Worm (Caenorhabditis elegans): Measurements from ENCODE around the gene cest-2.1.

Gene cest-2.1

DNA sequence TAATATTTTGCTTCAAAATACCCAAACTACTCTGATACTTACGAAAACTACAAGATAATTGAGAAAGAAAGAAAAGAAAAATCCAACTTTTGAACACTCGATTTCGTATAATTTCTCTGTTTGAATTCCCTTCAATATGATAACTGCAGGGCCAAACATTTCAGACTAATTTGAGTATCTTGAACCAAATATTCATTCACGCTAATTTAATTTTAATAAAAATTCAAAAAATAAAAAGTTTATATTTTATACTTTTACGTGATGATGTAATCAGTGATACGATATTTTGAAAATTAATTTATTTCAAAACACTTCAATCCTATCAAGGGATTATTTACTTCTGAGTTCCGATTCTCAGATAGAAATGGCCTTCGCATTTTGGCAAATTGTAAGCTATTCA is 8.7 kb upstream of the cest-2.1 start, which contains the start of gene ZC376.8:
TSS of gene ZC376.8 (plus strand) at position 301 of the 400 bp plus-strand sequence.
- TF ChIP-seq skn-1 (tag; optimal IDR thresholded peaks at IDR 0.05) (no peak), lin-38 (GFP tag; IDR thresholded peaks at IDR 0.05) (no peak), arid-1 (GFP tag; conservative IDR thresholded peaks at IDR 0.05) (no peak), aha-1 (tag) (peak; percentile 24)

DNA sequence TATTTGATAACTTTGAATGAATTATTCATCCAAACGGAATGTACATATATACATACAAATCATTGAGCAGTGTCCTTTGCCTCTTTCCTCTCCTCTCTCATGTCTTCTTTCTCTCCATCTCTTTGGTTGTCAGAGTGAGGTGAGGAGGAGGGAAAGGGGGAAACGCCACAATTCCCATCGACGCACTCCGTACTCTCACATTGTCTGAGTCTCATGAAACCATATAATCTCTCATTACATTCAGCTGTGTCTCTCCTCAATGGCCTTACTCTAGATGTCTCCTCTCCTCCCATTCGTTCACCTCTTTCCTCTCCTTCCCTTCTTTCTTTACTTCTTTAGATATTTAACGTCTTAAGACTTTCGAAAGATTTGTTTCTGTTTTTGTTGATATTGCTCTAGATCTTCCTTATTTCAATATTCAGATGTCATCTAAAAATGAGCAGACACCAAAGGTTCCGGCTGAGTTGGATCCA is 6.4 kb upstream of the cest-2.1 start, which contains the start of gene ceh-74:
TSS of gene ceh-74 (plus strand) at position 423 of the 473 bp plus-strand sequence.
- TF ChIP-seq aha-1 (tag) (peak; percentile 93), hmg-1.1 (GFP tag; IDR thresholded peaks at IDR 0.05) (peak; percentile 57), dpl-1 (GFP tag; optimal IDR thresholded peaks at IDR 0.05) (peak; percentile 10), hlh-11 (tag; optimal IDR thresholded peaks at IDR 0.05) (peak; percentile 9), lin-38 (GFP tag; IDR thresholded peaks at IDR 0.05) (no peak), lin-29 (GFP tag; IDR thresholded peaks at IDR 0.05) (no peak), pha-4 (GFP tag; IDR thresholded peaks at IDR 0.05) (no peak), pha-4 (tag; optimal IDR thresholded peaks at IDR 0.05) (no peak)

DNA sequence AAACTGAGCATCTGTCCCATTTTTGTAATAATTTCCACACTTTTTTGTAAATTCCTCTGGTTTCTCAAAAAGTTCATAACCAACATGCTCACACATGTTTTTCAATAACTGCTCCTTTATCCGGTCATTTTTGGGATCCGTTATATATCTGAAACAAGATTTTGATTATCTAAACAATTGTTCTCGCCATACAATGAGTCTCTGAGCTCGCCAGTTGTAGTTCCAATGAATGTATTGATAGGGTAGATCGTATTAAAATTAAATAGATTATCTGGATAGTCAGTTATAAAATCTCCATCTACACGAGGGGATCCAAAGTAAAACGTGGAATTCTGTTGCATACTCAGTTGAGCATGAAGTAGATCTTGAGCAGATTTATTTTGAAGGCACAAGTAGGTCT is 5.3 kb upstream of the cest-2.1 start:
- no peak for TF ChIP-seq unc-130 (GFP tag; optimal IDR thresholded peaks at IDR 0.05)
- TF ChIP-seq unc-62 (GFP tag; optimal IDR thresholded peaks at IDR 0.05 in 1 of 2), result peak in 1 of 2 experiments; percentile 92
- TF ChIP-seq unc-62 (tag; optimal IDR thresholded peaks at IDR 0.05), result no peak

DNA sequence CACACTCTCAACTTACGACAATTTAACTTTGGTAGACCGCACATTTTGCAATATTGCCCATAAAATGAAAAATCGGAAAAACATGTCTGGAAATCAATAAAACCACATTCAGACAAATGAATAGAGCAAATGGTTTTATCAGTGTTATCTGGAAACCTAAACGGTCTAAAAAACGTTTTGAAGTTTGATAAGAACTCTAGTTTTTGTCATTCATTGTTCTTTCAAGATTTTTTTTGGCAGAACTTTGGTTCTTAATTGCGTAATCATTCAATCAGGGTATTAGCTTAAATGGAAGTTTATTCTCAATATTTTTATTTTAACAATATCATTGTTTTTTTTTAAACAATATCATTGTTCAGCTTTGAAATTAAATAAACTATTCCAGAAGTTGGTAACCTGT is 3.9 kb upstream of the cest-2.1 start, which contains the start of gene cest-2.2:
TSS of gene cest-2.2 (minus strand) at position 140 of the 400 bp plus-strand sequence.
- no peak for TF ChIP-seq daf-19 (GFP tag; conservative IDR thresholded peaks at IDR 0.05)
- TF ChIP-seq dmd-9 (GFP tag; IDR thresholded peaks at IDR 0.05), result no peak
- TF ChIP-seq dve-1 (tag; optimal IDR thresholded peaks at IDR 0.05; ENCODE audit: insufficient read depth), result peak; percentile 36
- TF ChIP-seq madf-5 (GFP tag; IDR thresholded peaks at IDR 0.05), result no peak
- no peak for TF ChIP-seq lin-1 (GFP tag; IDR thresholded peaks at IDR 0.05)
- TF ChIP-seq zip-11 (GFP tag; IDR thresholded peaks at IDR 0.05), result no peak
- 0 out of 2 replicates have a peak, but pooled peaks have one; percentile 14 for TF ChIP-seq dmd-6 (GFP tag; IDR thresholded peaks at IDR 0.05)
- TF ChIP-seq Y5F2A.4 (GFP tag; optimal IDR thresholded peaks at IDR 0.05), result no peak
- TF ChIP-seq nhr-10 (tag; optimal IDR thresholded peaks at IDR 0.05), result no peak
- no peak for TF ChIP-seq unc-130 (GFP tag; optimal IDR thresholded peaks at IDR 0.05)
- no peak for TF ChIP-seq daf-16 (GFP tag; optimal IDR thresholded peaks at IDR 0.05)
- peak; percentile 62 for TF ChIP-seq daf-16 (tag; optimal IDR thresholded peaks at IDR 0.05)
- TF ChIP-seq F44E2.7 (GFP tag; IDR thresholded peaks at IDR 0.05), result no peak
- no peak for TF ChIP-seq dmd-8 (GFP tag; IDR thresholded peaks at IDR 0.05)
- no peak for TF ChIP-seq F37D6.2 (tag; optimal IDR thresholded peaks at IDR 0.05)
- peak; percentile 51 for TF ChIP-seq nhr-28 (tag; optimal IDR thresholded peaks at IDR 0.05)
- TF ChIP-seq ZK546.5 (tag; optimal IDR thresholded peaks at IDR 0.05), result no peak
- TF ChIP-seq aha-1 (tag), result peak; percentile 55
- TF ChIP-seq pqm-1 (tag; optimal IDR thresholded peaks at IDR 0.05), result peak; percentile 27

DNA sequence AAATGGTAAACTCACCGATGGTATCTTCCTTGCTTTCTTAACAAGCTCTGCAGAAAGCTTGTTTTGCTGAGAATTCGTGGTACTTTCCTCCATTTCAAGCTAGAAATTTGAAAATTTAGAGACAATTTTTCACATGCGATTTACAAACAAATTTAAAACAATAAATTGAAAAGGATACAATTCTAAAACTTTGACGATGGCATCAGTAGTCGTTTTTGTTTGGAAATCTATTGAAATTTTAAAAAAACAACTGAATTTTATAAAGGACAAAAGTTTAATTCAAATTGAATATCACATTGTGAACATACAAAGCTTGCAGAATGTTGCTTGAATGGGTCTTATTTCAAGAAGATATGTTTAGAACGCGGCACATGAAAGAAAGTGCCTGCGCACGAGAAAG is 3.7 kb downstream of the cest-2.1 start, which contains the start of gene ocam-1:
TSS of gene ocam-1 (minus strand) at position 101 of the 400 bp plus-strand sequence.
- TF ChIP-seq unc-39 (tag; optimal IDR thresholded peaks at IDR 0.05) (no peak), F10B5.3 (tag; optimal IDR thresholded peaks at IDR 0.05) (no peak), nhr-10 (tag; optimal IDR thresholded peaks at IDR 0.05) (no peak), Y48G9A.11 (GFP tag; IDR thresholded peaks at IDR 0.05) (no peak), daf-12 (tag; optimal IDR thresholded peaks at IDR 0.05) (no peak), mdl-1 (tag; optimal IDR thresholded peaks at IDR 0.05) (no peak), madf-5 (GFP tag; IDR thresholded peaks at IDR 0.05) (no peak), gei-8 (GFP tag; optimal IDR thresholded peaks at IDR 0.05) (no peak), mxl-3 (GFP tag; optimal IDR thresholded peaks at IDR 0.05) (no peak), ama-1 (optimal IDR thresholded peaks at IDR 0.05) (no peak), ceh-32 (tag; optimal IDR thresholded peaks at IDR 0.05; ENCODE audit: poor library complexity) (no peak), attf-4 (tag; optimal IDR thresholded peaks at IDR 0.05) (no peak), lin-38 (GFP tag; IDR thresholded peaks at IDR 0.05) (no peak), ceh-20 (GFP tag; IDR thresholded peaks at IDR 0.05) (no peak), nhr-111 (GFP tag; optimal IDR thresholded peaks at IDR 0.05) (no peak), aha-1 (tag) (no peak)

All from whole organism, L4 larva.